Worm (Caenorhabditis elegans) whole organism, late embryonic: ENCODE results near the gene tes-1.
A peak's percentile ranks its signal among the peaks of the same experiment; 100 is the strongest.

Experiments used
- C08G9.2 ChIP-seq: sonication (generic microtip); optimal IDR thresholded peaks from 2 replicates; lab custom pipeline; 2016; ENCODE audit warnings: mild to moderate bottlenecking, missing genetic modification characterization, moderate library complexity, missing compliant biosample characterization
- C38D4.7 ChIP-seq: fragments of 200-800 bp; sonication (Bioruptor generic); optimal IDR thresholded peaks from 2 replicates; lab custom pipeline; 2018; ENCODE audit warnings: mild to moderate bottlenecking, missing genetic modification characterization, moderate library complexity, missing compliant biosample characterization
- F13H6.1 ChIP-seq: sonication (generic microtip); optimal IDR thresholded peaks from 2 replicates; lab custom pipeline; 2016; ENCODE audit warnings: missing genetic modification characterization, missing compliant biosample characterization
- ahr-1 ChIP-seq: sonication (generic microtip); optimal IDR thresholded peaks from 2 replicates; lab custom pipeline; 2016; ENCODE audit warnings: missing genetic modification characterization, missing compliant biosample characterization
- ama-1 ChIP-seq: fragments of 150-350 bp; optimal IDR thresholded peaks from 2 replicates; lab custom pipeline; 2014
- ceh-14 ChIP-seq: sonication (generic microtip); optimal IDR thresholded peaks from 2 replicates; lab custom pipeline; 2016; ENCODE audit warnings: missing genotype, missing genetic modification characterization, missing compliant biosample characterization
- ceh-18 ChIP-seq: sonication (generic microtip); optimal IDR thresholded peaks from 2 replicates; lab custom pipeline; 2016; ENCODE audit warnings: missing genetic modification characterization, missing compliant biosample characterization
- ceh-19 ChIP-seq: fragments of 200-800 bp; sonication (Bioruptor generic); optimal IDR thresholded peaks from 2 replicates; lab custom pipeline; 2018; ENCODE audit warnings: mild to moderate bottlenecking, missing genetic modification characterization, missing compliant biosample characterization
- ceh-2 ChIP-seq: sonication (generic microtip); optimal IDR thresholded peaks from 2 replicates; lab custom pipeline; 2016; ENCODE audit warnings: missing genotype, missing genetic modification characterization, missing compliant biosample characterization
- ceh-22 ChIP-seq: sonication (generic microtip); optimal IDR thresholded peaks from 2 replicates; lab custom pipeline; 2017; ENCODE audit warnings: missing biosample characterization, missing genetic modification characterization
- ceh-30 ChIP-seq: fragments of 150-350 bp; optimal IDR thresholded peaks from 2 replicates; lab custom pipeline; 2014; ENCODE audit warnings: missing biosample characterization, missing genetic modification characterization
- ceh-31 ChIP-seq: sonication (generic microtip); optimal IDR thresholded peaks from 2 replicates; lab custom pipeline; 2016; ENCODE audit warnings: missing genetic modification characterization, missing compliant biosample characterization
- ceh-34 ChIP-seq: sonication (generic microtip); optimal IDR thresholded peaks from 2 replicates; lab custom pipeline; 2016; ENCODE audit warnings: mild to moderate bottlenecking, missing genetic modification characterization, missing compliant biosample characterization
- ceh-45 ChIP-seq: fragments of 200-800 bp; sonication (Bioruptor generic); IDR thresholded peaks from 2 replicates; pipeline ENCODE4 v1.3.6; 2022; ENCODE audit warnings: missing genetic modification reagents, missing genetic modification characterization, missing compliant biosample characterization
- ceh-9 ChIP-seq: sonication (generic microtip); optimal IDR thresholded peaks from 2 replicates; lab custom pipeline; 2016; ENCODE audit warnings: mild to moderate bottlenecking, missing genetic modification characterization, inconsistent platforms, missing compliant biosample characterization
- che-1 ChIP-seq: sonication (generic microtip); optimal IDR thresholded peaks from 2 replicates; lab custom pipeline; 2016; ENCODE audit warnings: mild to moderate bottlenecking, missing genetic modification characterization, missing compliant biosample characterization
- dmd-4 ChIP-seq: sonication (generic microtip); optimal IDR thresholded peaks from 2 replicates; lab custom pipeline; 2016; ENCODE audit warnings: borderline replicate concordance, missing genetic modification characterization, missing compliant biosample characterization
- elt-2 ChIP-seq: sonication (generic microtip); optimal IDR thresholded peaks from 2 replicates; lab custom pipeline; 2016; ENCODE audit warnings: missing genetic modification reagents, missing genetic modification characterization, missing compliant biosample characterization
- ets-4 ChIP-seq: sonication (generic microtip); optimal IDR thresholded peaks from 2 replicates; lab custom pipeline; 2016; ENCODE audit warnings: missing genetic modification characterization, missing compliant biosample characterization
- fkh-10 ChIP-seq: fragments of 150-350 bp; optimal IDR thresholded peaks from 2 replicates; lab custom pipeline; 2014; ENCODE audit warnings: missing biosample characterization, missing genetic modification reagents, missing genetic modification characterization
- fkh-6 ChIP-seq: sonication (generic microtip); optimal IDR thresholded peaks from 2 replicates; lab custom pipeline; 2016; ENCODE audit warnings: missing genetic modification characterization, missing compliant biosample characterization
- gmeb-2 ChIP-seq: sonication (generic microtip); optimal IDR thresholded peaks from 2 replicates; lab custom pipeline; 2016; ENCODE audit warnings: missing genetic modification characterization, inconsistent platforms, missing compliant biosample characterization
- hlh-13 ChIP-seq: fragments of 200-800 bp; sonication (Bioruptor generic); optimal IDR thresholded peaks from 2 replicates; lab custom pipeline; 2018; ENCODE audit warnings: mild to moderate bottlenecking, missing genetic modification characterization, missing compliant biosample characterization
- hlh-15 ChIP-seq: sonication (generic microtip); optimal IDR thresholded peaks from 2 replicates; lab custom pipeline; 2016; ENCODE audit warnings: missing genetic modification characterization, missing compliant biosample characterization
- hlh-30 ChIP-seq: sonication (generic microtip); optimal IDR thresholded peaks from 2 replicates; lab custom pipeline; 2017; ENCODE audit warnings: antibody characterized with exemption, missing genetic modification characterization, missing compliant biosample characterization; ENCODE audit not compliant: insufficient read depth
- hlh-8 ChIP-seq: sonication (generic microtip); optimal IDR thresholded peaks from 2 replicates; lab custom pipeline; 2016; ENCODE audit warnings: missing genotype, missing genetic modification characterization, missing compliant biosample characterization
- lin-11 ChIP-seq: fragments of 200-800 bp; sonication (Bioruptor generic); optimal IDR thresholded peaks from 2 replicates; lab custom pipeline; 2018; ENCODE audit warnings: mild to moderate bottlenecking, missing genetic modification characterization, missing compliant biosample characterization
- mec-3 ChIP-seq: sonication (generic microtip); optimal IDR thresholded peaks from 2 replicates; lab custom pipeline; 2016; ENCODE audit warnings: borderline replicate concordance, missing genetic modification characterization, missing compliant biosample characterization
- nhr-11 ChIP-seq: fragments of 150-350 bp; optimal IDR thresholded peaks from 2 replicates; lab custom pipeline; 2014; ENCODE audit warnings: missing biosample characterization, missing genetic modification characterization
- npax-4 ChIP-seq: sonication (generic microtip); optimal IDR thresholded peaks from 2 replicates; lab custom pipeline; 2016; ENCODE audit warnings: missing genetic modification characterization, missing compliant biosample characterization
- odd-2 ChIP-seq: sonication (generic microtip); optimal IDR thresholded peaks from 2 replicates; lab custom pipeline; 2017; ENCODE audit warnings: antibody characterized with exemption, mild to moderate bottlenecking, missing genetic modification characterization, missing compliant biosample characterization
- pag-3 ChIP-seq: sonication (generic microtip); optimal IDR thresholded peaks from 2 replicates; lab custom pipeline; 2016; ENCODE audit warnings: missing compliant biosample characterization, missing genetic modification characterization, borderline replicate concordance
- pat-9 ChIP-seq: fragments of 200-800 bp; sonication (Bioruptor generic); optimal IDR thresholded peaks from 2 replicates; lab custom pipeline; 2018; ENCODE audit warnings: mild to moderate bottlenecking, missing genetic modification characterization, moderate library complexity, missing compliant biosample characterization
- pax-1 ChIP-seq: fragments of 150-350 bp; optimal IDR thresholded peaks from 2 replicates; lab custom pipeline; 2014; ENCODE audit warnings: missing biosample characterization, missing genetic modification characterization
- pha-4 ChIP-seq: fragments of 150-350 bp; optimal IDR thresholded peaks from 2 replicates; lab custom pipeline; 2018; ENCODE audit warnings: missing biosample characterization, missing genetic modification reagents, missing genetic modification characterization
- pqm-1 ChIP-seq: sonication (generic microtip); optimal IDR thresholded peaks from 2 replicates; lab custom pipeline; 2016; ENCODE audit warnings: missing genetic modification characterization, missing compliant biosample characterization
- ref-2 ChIP-seq: sonication (generic microtip); optimal IDR thresholded peaks from 2 replicates; lab custom pipeline; 2016; ENCODE audit warnings: missing genetic modification characterization, missing compliant biosample characterization
- rnt-1 ChIP-seq: sonication (generic microtip); optimal IDR thresholded peaks from 2 replicates; lab custom pipeline; 2016; ENCODE audit warnings: missing genetic modification characterization, missing compliant biosample characterization
- sdc-2 ChIP-seq: sonication (generic microtip); optimal IDR thresholded peaks from 2 replicates; lab custom pipeline; 2016; ENCODE audit warnings: missing genotype, missing genetic modification characterization, missing compliant biosample characterization
- sox-2 ChIP-seq: fragments of 200-800 bp; sonication (Bioruptor generic); IDR thresholded peaks from 2 replicates; pipeline ENCODE4 v1.3.6; 2022; ENCODE audit warnings: missing genetic modification reagents, missing genetic modification characterization, missing compliant biosample characterization
- sox-4 ChIP-seq: sonication (generic microtip); optimal IDR thresholded peaks from 2 replicates; lab custom pipeline; 2017; ENCODE audit warnings: mild to moderate bottlenecking, missing genetic modification characterization, inconsistent platforms, missing compliant biosample characterization
- tbx-2 ChIP-seq: sonication (generic microtip); optimal IDR thresholded peaks from 2 replicates; lab custom pipeline; 2016; ENCODE audit warnings: missing genetic modification characterization, missing compliant biosample characterization
- tbx-7 ChIP-seq: sonication (generic microtip); optimal IDR thresholded peaks from 2 replicates; lab custom pipeline; 2016; ENCODE audit warnings: missing genotype, missing genetic modification characterization, missing compliant biosample characterization
- unc-3 ChIP-seq, 2 experiments: fragments of 200-800 bp in 1 of 2; sonication (Bioruptor generic) in 1 of 2; sonication (generic microtip) in 1 of 2; conservative IDR thresholded peaks in 1 of 2; optimal IDR thresholded peaks in 1 of 2; 2 replicates each; pipeline versions ENCODE4 v1.3.6 to Lab custom; 2016 to 2022; ENCODE audit warnings: missing compliant biosample characterization in 2 of 2, missing genetic modification characterization in 2 of 2, missing genetic modification reagents in 1 of 2
- unc-42 ChIP-seq: sonication (generic microtip); optimal IDR thresholded peaks from 2 replicates; lab custom pipeline; 2016; ENCODE audit warnings: missing genotype, missing genetic modification characterization, missing compliant biosample characterization
- ztf-16 ChIP-seq: sonication (generic microtip); optimal IDR thresholded peaks from 2 replicates; lab custom pipeline; 2017; ENCODE audit warnings: missing genetic modification characterization, missing compliant biosample characterization

tes-1 gene

DNA sequence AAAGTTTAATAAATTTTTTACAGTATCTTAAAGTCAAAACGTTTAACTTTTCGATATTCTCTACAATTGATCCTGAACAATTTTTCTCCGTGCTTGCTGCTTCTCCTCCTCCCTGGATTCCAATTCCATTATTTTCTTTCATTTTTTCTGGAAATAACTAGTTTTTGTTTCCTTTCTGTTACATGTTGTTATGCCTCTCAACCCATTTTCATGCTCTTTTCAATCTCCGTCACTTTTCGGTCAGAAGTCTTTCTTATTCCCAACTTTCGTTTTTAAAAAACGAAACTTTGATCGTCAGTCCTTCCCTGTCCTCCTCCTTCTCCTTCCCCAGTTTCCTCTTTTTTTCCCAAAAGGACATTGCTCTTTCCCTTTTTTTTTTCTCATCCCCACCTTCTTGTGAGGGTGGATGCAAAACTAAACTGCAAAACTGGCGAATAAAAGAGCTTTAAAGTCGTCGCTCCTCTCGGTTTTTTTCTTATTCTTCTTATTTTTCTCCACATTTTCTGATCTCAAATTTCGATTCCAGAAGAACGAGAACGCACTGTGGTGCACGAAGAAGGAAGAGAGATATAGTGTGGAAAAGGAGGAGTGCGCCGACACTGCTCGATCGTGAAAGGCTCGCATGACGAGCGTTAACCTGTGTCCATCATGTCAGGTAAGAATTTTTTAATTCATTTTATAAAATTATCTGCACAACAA, 46.2 kb downstream of the tes-1 start, which contains the start of the genes C48A7.16 and egl-19:
TSS of gene C48A7.16 (plus strand) at position 544 of the 699 bp plus-strand sequence.
TSS of gene egl-19 (plus strand) at position 649 of the 699 bp plus-strand sequence.
- TF ChIP-seq C08G9.2 (tag; lab: Kevin White, UChicago), result no peak
- no peak for TF ChIP-seq hlh-30
- TF ChIP-seq ahr-1 (tag; lab: Kevin White, UChicago), result no peak
- TF ChIP-seq tbx-2 (tag; lab: Kevin White, UChicago), result no peak
- TF ChIP-seq ceh-22 (tag; lab: Kevin White, UChicago), result no peak
- no peak for TF ChIP-seq mec-3
- TF ChIP-seq hlh-8 (tag; lab: Kevin White, UChicago), result no peak
- TF ChIP-seq npax-4 (tag; lab: Kevin White, UChicago), result no peak
- no peak for TF ChIP-seq sdc-2 (tag; lab: Kevin White, UChicago)
- TF ChIP-seq fkh-6, result no peak
- no peak for TF ChIP-seq ztf-16 (tag; lab: Kevin White, UChicago)
- TF ChIP-seq pqm-1 (tag; lab: Kevin White, UChicago), result no peak
- TF ChIP-seq nhr-11, result no peak
- no peak for TF ChIP-seq tbx-7 (tag; lab: Kevin White, UChicago)
- no peak for TF ChIP-seq sox-2 (GFP tag; lab: Robert Waterston, UW)
- no peak for TF ChIP-seq dmd-4 (tag; lab: Kevin White, UChicago)
- no peak for TF ChIP-seq fkh-10 (GFP tag; lab: Kevin White, UChicago)
- TF ChIP-seq gmeb-2 (tag; lab: Kevin White, UChicago), result no peak
- no peak for TF ChIP-seq pag-3

DNA sequence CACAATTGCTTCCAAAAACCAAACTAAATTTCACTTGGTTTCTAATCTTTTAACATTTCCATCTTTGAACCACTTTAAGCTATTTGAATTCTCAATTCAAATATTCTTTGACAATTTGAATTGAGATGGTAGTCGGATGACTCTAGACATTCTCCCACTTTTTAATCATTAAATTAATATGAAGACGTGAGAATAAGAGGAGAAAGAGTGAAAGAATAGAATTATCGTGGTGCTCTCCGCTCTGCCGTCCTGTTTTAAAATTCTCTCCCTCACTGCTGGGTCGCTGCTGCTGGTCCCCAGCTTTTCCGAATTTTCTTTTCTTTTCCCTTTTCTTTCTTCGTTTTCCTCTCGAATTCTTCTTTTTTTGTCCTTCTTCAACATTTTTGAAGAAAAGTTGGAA, 47.8 kb downstream of the tes-1 start:
- peak; percentile 61 for TF ChIP-seq unc-42 (tag; lab: Kevin White, UChicago)
- no peak for TF ChIP-seq hlh-15 (tag; lab: Kevin White, UChicago)
- TF ChIP-seq ama-1 (lab: Kevin White, UChicago), result no peak
- no peak for TF ChIP-seq unc-3 (GFP tag; conservative IDR thresholded peaks at IDR 0.05; lab: Robert Waterston, UW)
- TF ChIP-seq unc-3 (tag; optimal IDR thresholded peaks at IDR 0.05; lab: Kevin White, UChicago), result no peak
- peak; percentile 11 for TF ChIP-seq ceh-31 (tag; lab: Kevin White, UChicago)
- no peak for TF ChIP-seq ztf-16 (tag; lab: Kevin White, UChicago)
- no peak for TF ChIP-seq ceh-18

- TF ChIP-seq ceh-34 (tag; lab: Kevin White, UChicago) (peak; percentile 66), odd-2 (no peak), ref-2 (no peak), ceh-31 (tag; lab: Kevin White, UChicago) (peak; percentile 91), C08G9.2 (tag; lab: Kevin White, UChicago) (no peak), hlh-13 (GFP tag; lab: Kevin White, UChicago) (no peak), ceh-2 (tag; lab: Kevin White, UChicago) (peak; percentile 20), pag-3 (peak; percentile 54), ceh-19 (GFP tag; lab: Kevin White, UChicago) (peak; percentile 61), che-1 (no peak), rnt-1 (tag; lab: Kevin White, UChicago) (peak; percentile 56), fkh-6 (no peak), nhr-11 (no peak), hlh-15 (tag; lab: Kevin White, UChicago) (no peak), ceh-14 (tag; lab: Kevin White, UChicago) (peak; percentile 76), ets-4 (tag; lab: Kevin White, UChicago) (no peak), pax-1 (tag; lab: Kevin White, UChicago) (no peak), C38D4.7 (GFP tag; lab: Kevin White, UChicago) (peak; percentile 7), hlh-30 (no peak), elt-2 (no peak), sox-2 (GFP tag; lab: Robert Waterston, UW) (no peak), pat-9 (no peak), F13H6.1 (no peak), lin-11 (tag; lab: Kevin White, UChicago) (no peak), ceh-45 (no peak), sox-4 (tag; lab: Kevin White, UChicago) (no peak), ama-1 (lab: Kevin White, UChicago) (no peak), ceh-30 (no peak), ceh-9 (tag; lab: Kevin White, UChicago) (no peak), dmd-4 (tag; lab: Kevin White, UChicago) (no peak), pha-4 (tag; lab: Kevin White, UChicago) (no peak), ceh-22 (tag; lab: Kevin White, UChicago) (no peak)
Measured at ce11 chrIV:7402077-7402476, 49.2 kb downstream of the tes-1 start.
